Worm (Caenorhabditis elegans) whole organism, L4 larva: ENCODE results near the gene nhr-196.

Source experiments
- F26F4.8 ChIP-seq: fragments of 200-800 bp; sonication (Bioruptor generic); conservative IDR thresholded peaks from 2 replicates; pipeline ENCODE4 v1.3.6; 2022; ENCODE audit warnings: missing genetic modification characterization, missing compliant biosample characterization
- F37D6.2 ChIP-seq: sonication (generic microtip); optimal IDR thresholded peaks from 2 replicates; lab custom pipeline; 2016; ENCODE audit warnings: mild to moderate bottlenecking, missing genetic modification characterization, missing compliant biosample characterization
- Y75B8A.6 ChIP-seq: fragments of 200-800 bp; sonication (Bioruptor generic); IDR thresholded peaks from 2 replicates; pipeline ENCODE4 v1.3.6; 2022; ENCODE audit warnings: missing genetic modification reagents, missing genetic modification characterization, missing compliant biosample characterization
- ZK546.5 ChIP-seq, 2 experiments: sonication (generic microtip); optimal IDR thresholded peaks; 2 replicates each; lab custom pipeline; 2017; ENCODE audit warnings: missing biosample characterization in 2 of 2, missing genetic modification characterization in 2 of 2
- attf-4 ChIP-seq: sonication (generic microtip); optimal IDR thresholded peaks from 3 replicates; lab custom pipeline; 2017; ENCODE audit warnings: missing biosample characterization, missing genetic modification characterization
- ceh-28 ChIP-seq: fragments of 150-350 bp; optimal IDR thresholded peaks from 2 replicates; lab custom pipeline; 2014; ENCODE audit warnings: missing biosample characterization, missing genetic modification reagents, missing genetic modification characterization
- ceh-32 ChIP-seq: sonication (generic microtip); optimal IDR thresholded peaks from 2 replicates; lab custom pipeline; 2016; ENCODE audit warnings: mild to moderate bottlenecking, missing genetic modification characterization, missing compliant biosample characterization; ENCODE audit not compliant: poor library complexity
- ceh-82 ChIP-seq: sonication (generic microtip); optimal IDR thresholded peaks from 2 replicates; lab custom pipeline; 2017; ENCODE audit warnings: missing biosample characterization, missing genetic modification characterization
- ces-1 ChIP-seq: fragments of 150-350 bp; sonication (generic microtip); optimal IDR thresholded peaks from 4 replicates; lab custom pipeline; 2014; ENCODE audit warnings: missing biosample characterization, missing genetic modification reagents, missing genetic modification characterization
- cey-2 ChIP-seq: sonication (generic microtip); optimal IDR thresholded peaks from 3 replicates; lab custom pipeline; 2017; ENCODE audit warnings: missing genetic modification characterization, mild to moderate bottlenecking, missing compliant biosample characterization, antibody characterized with exemption, borderline replicate concordance; ENCODE audit not compliant: insufficient read depth
- ctbp-1 ChIP-seq: fragments of 200-800 bp; sonication (Bioruptor generic); IDR thresholded peaks from 2 replicates; pipeline ENCODE4 v1.3.6; 2022; ENCODE audit warnings: missing genetic modification reagents, missing genetic modification characterization, missing compliant biosample characterization
- daf-16 ChIP-seq, 3 experiments: sonication (generic microtip); optimal IDR thresholded peaks; 2 replicates each; lab custom pipeline; 2016 to 2017; ENCODE audit warnings: missing genetic modification characterization in 3 of 3, missing genetic modification reagents in 3 of 3, mild to moderate bottlenecking in 2 of 3, missing compliant biosample characterization in 2 of 3, missing biosample characterization in 1 of 3, moderate library complexity in 1 of 3
- daf-19 ChIP-seq: fragments of 200-800 bp; sonication (Bioruptor generic); conservative IDR thresholded peaks from 2 replicates; pipeline ENCODE4 v1.3.6; 2022; ENCODE audit warnings: missing genetic modification characterization, missing compliant biosample characterization
- dmd-6 ChIP-seq: fragments of 200-800 bp; sonication (Bioruptor generic); IDR thresholded peaks from 2 replicates; pipeline ENCODE4 v1.3.6; 2022; ENCODE audit warnings: missing genetic modification reagents, missing genetic modification characterization, missing compliant biosample characterization
- dmd-8 ChIP-seq: fragments of 200-800 bp; sonication (Bioruptor generic); IDR thresholded peaks from 2 replicates; pipeline ENCODE4 v1.3.6; 2022; ENCODE audit warnings: missing genetic modification characterization, missing compliant biosample characterization
- dpl-1 ChIP-seq: fragments of 150-350 bp; optimal IDR thresholded peaks from 2 replicates; lab custom pipeline; 2014; ENCODE audit warnings: missing biosample characterization, missing genetic modification reagents, missing genetic modification characterization
- dve-1 ChIP-seq: sonication (generic microtip); optimal IDR thresholded peaks from 2 replicates; lab custom pipeline; 2017; ENCODE audit warnings: antibody characterized with exemption, mild to moderate bottlenecking, missing genetic modification characterization, missing compliant biosample characterization; ENCODE audit not compliant: insufficient read depth
- egl-27 ChIP-seq: sonication (generic microtip); optimal IDR thresholded peaks from 3 replicates; lab custom pipeline; 2017; ENCODE audit warnings: missing biosample characterization, missing genetic modification reagents, missing genetic modification characterization
- hlh-30 ChIP-seq: sonication (generic microtip); optimal IDR thresholded peaks from 2 replicates; lab custom pipeline; 2017; ENCODE audit warnings: antibody characterized with exemption, mild to moderate bottlenecking, missing genetic modification characterization, missing compliant biosample characterization; ENCODE audit not compliant: insufficient read depth
- lim-7 ChIP-seq: fragments of 200-800 bp; sonication (Bioruptor generic); IDR thresholded peaks from 2 replicates; pipeline ENCODE4 v1.3.6; 2022; ENCODE audit warnings: missing genetic modification characterization, missing compliant biosample characterization
- lin-1 ChIP-seq: fragments of 200-800 bp; sonication (Bioruptor generic); IDR thresholded peaks from 2 replicates; pipeline ENCODE4 v1.3.6; 2022; ENCODE audit warnings: missing genetic modification reagents, missing genetic modification characterization, missing compliant biosample characterization
- lin-29 ChIP-seq: fragments of 200-800 bp; sonication (Bioruptor generic); IDR thresholded peaks from 2 replicates; pipeline ENCODE4 v1.3.6; 2022; ENCODE audit warnings: missing genetic modification reagents, missing genetic modification characterization, missing compliant biosample characterization
- lin-38 ChIP-seq: fragments of 200-800 bp; sonication (Bioruptor generic); IDR thresholded peaks from 2 replicates; pipeline ENCODE4 v1.3.6; 2022; ENCODE audit warnings: missing genetic modification reagents, missing genetic modification characterization, missing compliant biosample characterization
- lir-3 ChIP-seq: sonication (generic microtip); optimal IDR thresholded peaks from 2 replicates; lab custom pipeline; 2016; ENCODE audit warnings: mild to moderate bottlenecking, missing genetic modification characterization, missing compliant biosample characterization
- lsy-2 ChIP-seq, 2 experiments: fragments of 150-350 bp in 1 of 2; sonication (generic microtip) in 1 of 2; optimal IDR thresholded peaks; 2 replicates each; lab custom pipeline; 2014 to 2017; ENCODE audit warnings: missing biosample characterization in 2 of 2, missing genetic modification characterization in 2 of 2
- madf-5 ChIP-seq, 2 experiments: fragments of 200-800 bp; sonication (Bioruptor generic); IDR thresholded peaks; 2 replicates each; pipeline ENCODE4 v1.3.6; 2022; ENCODE audit warnings: missing compliant biosample characterization in 2 of 2, missing genetic modification characterization in 2 of 2
- madf-9 ChIP-seq: fragments of 200-800 bp; sonication (Bioruptor generic); conservative IDR thresholded peaks from 2 replicates; pipeline ENCODE4 v1.3.6; 2022; ENCODE audit warnings: missing genetic modification reagents, missing genetic modification characterization, missing compliant biosample characterization
- mdl-1 ChIP-seq, 2 experiments: fragments of 150-350 bp in 1 of 2; sonication (generic microtip) in 1 of 2; optimal IDR thresholded peaks; 2 replicates each; lab custom pipeline; 2014 to 2017; ENCODE audit warnings: missing biosample characterization in 2 of 2, missing genetic modification characterization in 2 of 2
- mes-2 ChIP-seq: sonication (generic microtip); optimal IDR thresholded peaks from 2 replicates; lab custom pipeline; 2016; ENCODE audit warnings: missing genotype, mild to moderate bottlenecking, missing genetic modification characterization, missing compliant biosample characterization; ENCODE audit not compliant: poor library complexity, severe bottlenecking
- nhr-10 ChIP-seq: fragments of 150-350 bp; optimal IDR thresholded peaks from 2 replicates; lab custom pipeline; 2014; ENCODE audit warnings: missing biosample characterization, missing genetic modification characterization
- nhr-237 ChIP-seq: sonication (generic microtip); optimal IDR thresholded peaks from 2 replicates; lab custom pipeline; 2017; ENCODE audit warnings: missing biosample characterization, missing genetic modification characterization
- nhr-76 ChIP-seq: fragments of 150-350 bp; optimal IDR thresholded peaks from 2 replicates; lab custom pipeline; 2014; ENCODE audit warnings: missing biosample characterization, missing genetic modification characterization
- nhr-77 ChIP-seq: fragments of 150-350 bp; optimal IDR thresholded peaks from 2 replicates; lab custom pipeline; 2014; ENCODE audit warnings: missing biosample characterization, missing genetic modification characterization
- pha-4 ChIP-seq, 2 experiments: fragments of 150-350 bp in 1 of 2; fragments of 200-800 bp in 1 of 2; sonication (Bioruptor generic) in 1 of 2; IDR thresholded peaks in 1 of 2; optimal IDR thresholded peaks in 1 of 2; 2 replicates each; pipeline versions ENCODE4 v1.3.6 to Lab custom; 2014 to 2022; ENCODE audit warnings: missing genetic modification characterization in 2 of 2, missing genetic modification reagents in 2 of 2, missing biosample characterization in 1 of 2, missing compliant biosample characterization in 1 of 2
- pqm-1 ChIP-seq: sonication (generic microtip); optimal IDR thresholded peaks from 2 replicates; lab custom pipeline; 2017; ENCODE audit warnings: missing biosample characterization, missing genetic modification characterization
- rbr-2 ChIP-seq: sonication (generic microtip); optimal IDR thresholded peaks from 2 replicates; lab custom pipeline; 2016; ENCODE audit warnings: missing genotype, missing genetic modification characterization, missing compliant biosample characterization
- sdz-12 ChIP-seq: fragments of 200-800 bp; sonication (Bioruptor generic); optimal IDR thresholded peaks from 2 replicates; lab custom pipeline; 2018; ENCODE audit warnings: mild to moderate bottlenecking, missing genetic modification characterization, missing compliant biosample characterization
- spr-1 ChIP-seq: sonication (generic microtip); optimal IDR thresholded peaks from 2 replicates; lab custom pipeline; 2016; ENCODE audit warnings: mild to moderate bottlenecking, missing genetic modification characterization, missing compliant biosample characterization
- tra-1 ChIP-seq: fragments of 200-800 bp; sonication (Bioruptor generic); IDR thresholded peaks from 2 replicates; pipeline ENCODE4 v1.3.6; 2022; ENCODE audit warnings: missing genetic modification reagents, missing genetic modification characterization, missing compliant biosample characterization
- unc-130 ChIP-seq: sonication (generic microtip); optimal IDR thresholded peaks from 2 replicates; lab custom pipeline; 2016; ENCODE audit warnings: missing genetic modification reagents, missing genetic modification characterization, missing compliant biosample characterization
- unc-39 ChIP-seq: sonication (generic microtip); optimal IDR thresholded peaks from 2 replicates; lab custom pipeline; 2017; ENCODE audit warnings: missing biosample characterization, missing genetic modification characterization
- unc-62 ChIP-seq, 3 experiments: fragments of 150-350 bp in 1 of 3; sonication (generic microtip); optimal IDR thresholded peaks in 2 of 3; peaks in 1 of 3; 1 replicate in 1 of 3; 2 replicates in 2 of 3; lab custom pipeline; 2014 to 2017; ENCODE audit warnings: missing biosample characterization in 3 of 3, missing genetic modification characterization in 3 of 3, missing genetic modification reagents in 3 of 3, missing genotype in 1 of 3
- vab-7 ChIP-seq: fragments of 200-800 bp; sonication (Bioruptor generic); IDR thresholded peaks from 2 replicates; pipeline ENCODE4 v1.3.6; 2022; ENCODE audit warnings: missing genetic modification reagents, missing genetic modification characterization, missing compliant biosample characterization
- ztf-11 ChIP-seq: fragments of 150-350 bp; optimal IDR thresholded peaks from 2 replicates; lab custom pipeline; 2014; ENCODE audit warnings: missing biosample characterization, missing genetic modification characterization
- ztf-7 ChIP-seq: fragments of 150-350 bp; optimal IDR thresholded peaks from 2 replicates; lab custom pipeline; 2014; ENCODE audit warnings: missing biosample characterization, missing genetic modification characterization

nhr-196 gene

ce11 chrV:15711898-15712297 is 26.4 kb downstream of the nhr-196 start, which contains the start of gene str-101:
Gene str-101, minus strand, starts transcription at chrV:15711998.
- no peak for TF ChIP-seq F26F4.8 (GFP tag; lab: Robert Waterston, UW)
- no peak for TF ChIP-seq cey-2 (tag; lab: Kevin White, UChicago)
- no peak for TF ChIP-seq spr-1
- TF ChIP-seq mdl-1 (tag; optimal IDR thresholded peaks at IDR 0.05; lab: Kevin White, UChicago): no peak
- TF ChIP-seq dpl-1: no peak
- TF ChIP-seq egl-27 (tag; lab: Kevin White, UChicago): no peak
- TF ChIP-seq mes-2 (tag; lab: Kevin White, UChicago): no peak

DNA sequence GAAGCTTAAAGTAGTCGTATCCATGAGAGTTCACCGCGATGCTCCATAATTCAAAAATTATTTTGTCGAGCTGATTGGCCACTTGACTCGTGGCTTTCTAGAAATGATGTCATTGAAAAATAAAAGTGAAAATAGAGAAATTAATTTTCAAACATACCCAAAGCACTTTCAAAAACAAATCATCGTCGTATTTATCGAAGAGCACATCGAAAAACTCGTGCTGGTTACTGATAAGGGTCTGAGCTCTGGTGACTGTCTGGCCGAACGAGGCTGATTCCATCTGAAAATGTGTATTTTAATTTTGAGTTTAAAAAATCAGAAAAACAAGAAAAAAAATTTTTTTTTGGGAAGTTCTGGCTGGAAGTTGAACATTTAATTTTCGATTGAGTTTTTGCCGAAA is 26.9 kb downstream of the nhr-196 start:
- TF ChIP-seq dve-1 (tag; lab: Kevin White, UChicago): peak; percentile 66
- TF ChIP-seq ceh-28 (tag; lab: Kevin White, UChicago): no peak
- no peak for TF ChIP-seq ztf-11 (tag; lab: Kevin White, UChicago)
- TF ChIP-seq lin-1: no peak
- TF ChIP-seq ZK546.5 (tag; optimal IDR thresholded peaks at IDR 0.05; lab: Kevin White, UChicago): no peak
- TF ChIP-seq F37D6.2 (tag; lab: Kevin White, UChicago): no peak
- TF ChIP-seq pha-4 (GFP tag; IDR thresholded peaks at IDR 0.05; lab: Robert Waterston, UW): no peak
- TF ChIP-seq pha-4 (tag; optimal IDR thresholded peaks at IDR 0.05; lab: Kevin White, UChicago): no peak
- TF ChIP-seq mdl-1 (tag; optimal IDR thresholded peaks at IDR 0.05; lab: Kevin White, UChicago): no peak
- TF ChIP-seq ceh-32 (tag; lab: Kevin White, UChicago): no peak
- no peak for TF ChIP-seq unc-39
- TF ChIP-seq hlh-30 (tag; lab: Kevin White, UChicago): peak; percentile 39
- TF ChIP-seq daf-16 (GFP tag; optimal IDR thresholded peaks at IDR 0.05; lab: Kevin White, UChicago): no peak
- TF ChIP-seq daf-16 (tag; optimal IDR thresholded peaks at IDR 0.05; lab: Kevin White, UChicago): peak; percentile 84
- TF ChIP-seq egl-27 (tag; lab: Kevin White, UChicago): no peak
- TF ChIP-seq, all 104 proteins: peak for 3

- no peak for TF ChIP-seq ctbp-1 (GFP tag; lab: Robert Waterston, UW)
- TF ChIP-seq dve-1 (tag; lab: Kevin White, UChicago): peak; percentile 27
- no peak for TF ChIP-seq nhr-76 (tag; lab: Kevin White, UChicago)
- peak in 1 of 2 experiments; percentile 83 for TF ChIP-seq daf-16 (GFP tag; optimal IDR thresholded peaks at IDR 0.05; lab: Kevin White, UChicago)
- peak; percentile 94 for TF ChIP-seq daf-16 (tag; optimal IDR thresholded peaks at IDR 0.05; lab: Kevin White, UChicago)
- no peak for TF ChIP-seq rbr-2 (tag; lab: Kevin White, UChicago)
- no peak for TF ChIP-seq lir-3 (tag; lab: Kevin White, UChicago)
- no peak for TF ChIP-seq daf-19 (GFP tag; lab: Robert Waterston, UW)
- no peak for TF ChIP-seq nhr-77 (tag; lab: Kevin White, UChicago)
- no peak for TF ChIP-seq madf-5 (GFP tag; IDR thresholded peaks at IDR 0.05; lab: Robert Waterston, UW)
- TF ChIP-seq Y75B8A.6 (GFP tag; lab: Robert Waterston, UW): no peak
- TF ChIP-seq dmd-6 (GFP tag; lab: Robert Waterston, UW): no peak
- TF ChIP-seq pqm-1 (tag; lab: Kevin White, UChicago): no peak
- no peak for TF ChIP-seq ceh-82 (tag; lab: Kevin White, UChicago)
- no peak for TF ChIP-seq madf-9
- TF ChIP-seq ces-1 (GFP tag; lab: Kevin White, UChicago): no peak
- TF ChIP-seq dmd-8 (GFP tag; lab: Robert Waterston, UW): no peak
- peak in 1 of 2 experiments; percentile 54 for TF ChIP-seq unc-62 (GFP tag; optimal IDR thresholded peaks at IDR 0.05 in 1 of 2; lab: Kevin White, UChicago)
- TF ChIP-seq unc-62 (tag; optimal IDR thresholded peaks at IDR 0.05; lab: Kevin White, UChicago): no peak
- TF ChIP-seq ztf-7 (tag; lab: Kevin White, UChicago): no peak
- TF ChIP-seq sdz-12 (GFP tag; lab: Kevin White, UChicago): no peak
- TF ChIP-seq unc-130 (GFP tag; lab: Kevin White, UChicago): no peak
- TF ChIP-seq tra-1: no peak
- TF ChIP-seq lsy-2 (tag; optimal IDR thresholded peaks at IDR 0.05; lab: Kevin White, UChicago): no peak
- TF ChIP-seq nhr-237 (tag; lab: Kevin White, UChicago): no peak
- TF ChIP-seq attf-4: no peak
- TF ChIP-seq lin-38 (GFP tag; lab: Robert Waterston, UW): no peak
- no peak for TF ChIP-seq F37D6.2 (tag; lab: Kevin White, UChicago)
- TF ChIP-seq nhr-10 (tag; lab: Kevin White, UChicago): no peak
- no peak for TF ChIP-seq lim-7 (GFP tag; lab: Robert Waterston, UW)
- TF ChIP-seq vab-7 (GFP tag; lab: Robert Waterston, UW): no peak
- TF ChIP-seq lin-29 (GFP tag; lab: Robert Waterston, UW): no peak
Observed at ce11 chrV:15715636-15716035, 30.1 kb downstream of the nhr-196 start.
